Fruit fly (Drosophila melanogaster): Measurements from ENCODE around the gene Cp38.

Gene Cp38

DNA sequence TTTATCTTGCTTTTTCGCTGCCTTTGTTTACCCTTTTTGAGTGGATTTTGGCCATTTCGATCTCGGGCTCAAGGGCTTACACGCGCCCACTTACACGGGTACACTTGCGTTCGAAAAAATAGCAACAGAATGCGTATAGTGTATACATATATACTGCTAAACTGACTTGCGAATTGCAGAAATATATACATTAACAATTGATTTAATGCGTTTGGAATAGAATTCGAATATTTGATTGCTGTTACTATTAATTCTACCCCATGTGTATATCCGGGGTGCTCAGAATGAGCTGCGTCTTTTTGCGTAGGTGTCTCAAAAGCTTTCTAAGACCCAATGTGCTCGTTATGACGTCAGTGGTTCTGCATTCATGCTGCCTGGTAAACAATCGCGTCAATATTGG is 11.8 kb downstream of the Cp38 start (continued):
- TF ChIP-seq psq (GFP tag; optimal IDR thresholded peaks at IDR 0.05) = no peak
- TF ChIP-seq Scr (GFP tag; IDR thresholded peaks at IDR 0.05; ENCODE audit: partially characterized antibody) = no peak
- no peak for TF ChIP-seq Aef1 (GFP tag; IDR thresholded peaks at IDR 0.05)
- TF ChIP-seq Dip3 (GFP tag; optimal IDR thresholded peaks at IDR 0.05) = no peak
- no peak for TF ChIP-seq Mad (GFP tag; optimal IDR thresholded peaks at IDR 0.05)
- TF ChIP-seq pho (GFP tag; optimal IDR thresholded peaks at IDR 0.05) = peak; percentile 51
- TF ChIP-seq CG10979 (tag; optimal IDR thresholded peaks at IDR 0.05) = no peak
- TF ChIP-seq CG8478 (optimal IDR thresholded peaks at IDR 0.05) = no peak
- peak; percentile 41 for TF ChIP-seq her (GFP tag; optimal IDR thresholded peaks at IDR 0.05)
- peak; percentile 8 for TF ChIP-seq BtbVII (GFP tag; optimal IDR thresholded peaks at IDR 0.05)
- TF ChIP-seq lilli (GFP tag; optimal IDR thresholded peaks at IDR 0.05) = peak; percentile 54
- no peak for TF ChIP-seq Ravus (GFP tag; IDR thresholded peaks at IDR 0.05)
- peak; percentile 75 for TF ChIP-seq bab2 (GFP tag; optimal IDR thresholded peaks at IDR 0.05)
- no peak for TF ChIP-seq sd (tag; optimal IDR thresholded peaks at IDR 0.05)
- TF ChIP-seq vvl (GFP tag; IDR thresholded peaks at IDR 0.05) = peak; percentile 39; the same call in 1 of the 2 replicates
- no peak for TF ChIP-seq CG3163 (GFP tag; optimal IDR thresholded peaks at IDR 0.05)
- TF ChIP-seq Abd-B (GFP tag; optimal IDR thresholded peaks at IDR 0.05) = peak; percentile 38
- TF ChIP-seq CG5180 (GFP tag; optimal IDR thresholded peaks at IDR 0.05) = no peak
- peak; percentile 72 for TF ChIP-seq NFAT (GFP tag; IDR thresholded peaks at IDR 0.05)
- TF ChIP-seq fd64A (GFP tag; optimal IDR thresholded peaks at IDR 0.05) = no peak
- 0 out of 3 replicates have a peak, but pooled peaks have one; percentile 26 for TF ChIP-seq sr (GFP tag; IDR thresholded peaks at IDR 0.05)
- peak; percentile 39 for TF ChIP-seq Hsf (GFP tag; optimal IDR thresholded peaks at IDR 0.05)
- no peak for TF ChIP-seq hb (GFP tag; IDR thresholded peaks at IDR 0.05; ENCODE audit: partially characterized antibody)
- TF ChIP-seq B-H1 (GFP tag; IDR thresholded peaks at IDR 0.05) = peak; percentile 46; the same call in 1 of the 3 replicates
- peak; percentile 58; the same call in 1 of the 3 replicates for TF ChIP-seq CG11456 (GFP tag; IDR thresholded peaks at IDR 0.05)
- no peak for TF ChIP-seq prd (optimal IDR thresholded peaks at IDR 0.05)
- TF ChIP-seq prd (GFP tag; IDR thresholded peaks at IDR 0.05) = peak; percentile 48; the same call in 1 of the 3 replicates
- TF ChIP-seq Ptx1 (GFP tag; IDR thresholded peaks at IDR 0.05) = peak; percentile 52
- TF ChIP-seq Neu2 (GFP tag; optimal IDR thresholded peaks at IDR 0.05; ENCODE audit: borderline replicate concordance) = no peak
- TF ChIP-seq CG14441 (GFP tag; IDR thresholded peaks at IDR 0.05) = peak; percentile 66
- no peak for TF ChIP-seq croc (GFP tag; conservative IDR thresholded peaks at IDR 0.05)
- no peak for TF ChIP-seq CG18262 (tag; optimal IDR thresholded peaks at IDR 0.05)
- TF ChIP-seq Rx (GFP tag; IDR thresholded peaks at IDR 0.05) = peak; percentile 39; the same call in 1 of the 2 replicates
- TF ChIP-seq CG10366 (GFP tag; IDR thresholded peaks at IDR 0.05) = peak; percentile 48
- TF ChIP-seq shn (GFP tag; optimal IDR thresholded peaks at IDR 0.05) = no peak
- peak; percentile 53 for TF ChIP-seq gem (tag; optimal IDR thresholded peaks at IDR 0.05)
- TF ChIP-seq usp (GFP tag; optimal IDR thresholded peaks at IDR 0.05) = no peak
- TF ChIP-seq CG13894 (tag; optimal IDR thresholded peaks at IDR 0.05) = peak; percentile 16
- TF ChIP-seq vfl (GFP tag; optimal IDR thresholded peaks at IDR 0.05) = no peak
- TF ChIP-seq yki (optimal IDR thresholded peaks at IDR 0.05) = no peak
- no peak for TF ChIP-seq CG18011 (GFP tag; optimal IDR thresholded peaks at IDR 0.05)
- peak; percentile 8 for TF ChIP-seq CoRest (tag; optimal IDR thresholded peaks at IDR 0.05)
- no peak for TF ChIP-seq tx (GFP tag; optimal IDR thresholded peaks at IDR 0.05)
- peak; percentile 96 for TF ChIP-seq Med (GFP tag)
- TF ChIP-seq btn (GFP tag; optimal IDR thresholded peaks at IDR 0.05) = no peak
- peak; percentile 8 for TF ChIP-seq disco-r (GFP tag; optimal IDR thresholded peaks at IDR 0.05)
- TF ChIP-seq fd96Cb (tag; optimal IDR thresholded peaks at IDR 0.05) = peak; percentile 24
- TF ChIP-seq CG11695 (GFP tag; IDR thresholded peaks at IDR 0.05) = peak; percentile 64; the same call in 2 of the 3 replicates
- TF ChIP-seq inv (GFP tag; IDR thresholded peaks at IDR 0.05; ENCODE audit: partially characterized antibody) = no peak
- TF ChIP-seq CG12659 (GFP tag; optimal IDR thresholded peaks at IDR 0.05) = peak; percentile 3
- TF ChIP-seq cad (GFP tag; optimal IDR thresholded peaks at IDR 0.05) = no peak
- TF ChIP-seq Bdp1 (GFP tag; optimal IDR thresholded peaks at IDR 0.05) = no peak
- no peak for TF ChIP-seq CG42726 (GFP tag; IDR thresholded peaks at IDR 0.05; ENCODE audit: partially characterized antibody)
